Fruit fly (Drosophila melanogaster): ENCODE results near the gene COX8.

The COX8 gene

dm6 chr3L:21536857-21537256 is 2.4 kb downstream of the COX8 start, which contains the start of gene Rpn10 (continued):
- TF ChIP-seq repo (GFP tag; optimal IDR thresholded peaks at IDR 0.05) (peak; percentile 28), pita (GFP tag; optimal IDR thresholded peaks at IDR 0.05) (no peak), CG3281 (GFP tag; optimal IDR thresholded peaks at IDR 0.05) (no peak), Blimp-1 (GFP tag; optimal IDR thresholded peaks at IDR 0.05) (no peak), PHDP (tag; optimal IDR thresholded peaks at IDR 0.05) (peak; percentile 22), Antp (GFP tag; optimal IDR thresholded peaks at IDR 0.05) (peak; percentile 29), Stat92E (GFP tag; optimal IDR thresholded peaks at IDR 0.05) (peak in 1 of 3 experiments; percentile 12), pfk (GFP tag; optimal IDR thresholded peaks at IDR 0.05) (peak; percentile 69), D19B (GFP tag; optimal IDR thresholded peaks at IDR 0.05) (no peak), gem (tag; optimal IDR thresholded peaks at IDR 0.05) (no peak), HmgZ (tag; optimal IDR thresholded peaks at IDR 0.05) (peak; percentile 88), nerfin-1 (tag; optimal IDR thresholded peaks at IDR 0.05) (peak; percentile 58), sob (GFP tag; IDR thresholded peaks at IDR 0.05) (peak; percentile 65; the same call in 1 of the 2 replicates), row (GFP tag; IDR thresholded peaks at IDR 0.05) (peak; percentile 85), CG7745 (tag; optimal IDR thresholded peaks at IDR 0.05) (no peak), ind (GFP tag; optimal IDR thresholded peaks at IDR 0.05) (peak; percentile 4), schlank (tag; optimal IDR thresholded peaks at IDR 0.05) (no peak), ttk (GFP tag; IDR thresholded peaks at IDR 0.05) (no peak), bsh (GFP tag; optimal IDR thresholded peaks at IDR 0.05) (no peak), bcd (GFP tag; optimal IDR thresholded peaks at IDR 0.05) (no peak), CG42726 (GFP tag; IDR thresholded peaks at IDR 0.05; ENCODE audit: partially characterized antibody) (peak; percentile 98), CG30431 (GFP tag; optimal IDR thresholded peaks at IDR 0.05) (no peak), CG3838 (GFP tag; optimal IDR thresholded peaks at IDR 0.05) (no peak), C15 (GFP tag; IDR thresholded peaks at IDR 0.05) (no peak), CG6175 (GFP tag; IDR thresholded peaks at IDR 0.05) (no peak), Med (GFP tag) (peak; percentile 85), CG2120 (GFP tag; optimal IDR thresholded peaks at IDR 0.05) (peak; percentile 54), ato (GFP tag; IDR thresholded peaks at IDR 0.05; ENCODE audit: partially characterized antibody) (peak; percentile 97), lilli (GFP tag; optimal IDR thresholded peaks at IDR 0.05) (peak; percentile 42), CG8290 (GFP tag; optimal IDR thresholded peaks at IDR 0.05) (peak; percentile 50), CG8290 (tag; optimal IDR thresholded peaks at IDR 0.05) (peak in 1 of 2 experiments; percentile 66), Xbp1 (GFP tag; optimal IDR thresholded peaks at IDR 0.05) (peak; percentile 58), CG14860 (GFP tag; IDR thresholded peaks at IDR 0.05; ENCODE audit: partially characterized antibody) (peak; percentile 97), vfl (GFP tag; optimal IDR thresholded peaks at IDR 0.05) (no peak), Sry-δ (GFP tag; optimal IDR thresholded peaks at IDR 0.05) (peak; percentile 81), sqz (GFP tag; optimal IDR thresholded peaks at IDR 0.05) (no peak), Kr (GFP tag; optimal IDR thresholded peaks at IDR 0.05) (no peak), gsb (GFP tag; IDR thresholded peaks at IDR 0.05) (no peak), dmrt11E (tag; optimal IDR thresholded peaks at IDR 0.05) (peak; percentile 17), sim (GFP tag; IDR thresholded peaks at IDR 0.05) (no peak), CG31224 (GFP tag; IDR thresholded peaks at IDR 0.05) (no peak), Lim3 (GFP tag; IDR thresholded peaks at IDR 0.05) (no peak), CG12236 (GFP tag; optimal IDR thresholded peaks at IDR 0.05) (no peak), CG3847 (GFP tag; IDR thresholded peaks at IDR 0.05) (peak; percentile 80), salm (tag; optimal IDR thresholded peaks at IDR 0.05) (no peak), CG9215 (GFP tag; IDR thresholded peaks at IDR 0.05) (no peak), wek (GFP tag; optimal IDR thresholded peaks at IDR 0.05) (no peak), nau (GFP tag; optimal IDR thresholded peaks at IDR 0.05) (no peak), crp (GFP tag; optimal IDR thresholded peaks at IDR 0.05) (no peak), phol (tag; optimal IDR thresholded peaks at IDR 0.05) (peak; percentile 64), CG10321 (GFP tag; IDR thresholded peaks at IDR 0.05) (no peak), br (optimal IDR thresholded peaks at IDR 0.05) (no peak)

All from whole organism, embryonic.